Fruit fly (Drosophila melanogaster): ENCODE results near the gene CG7900.

The CG7900 gene

DNA sequence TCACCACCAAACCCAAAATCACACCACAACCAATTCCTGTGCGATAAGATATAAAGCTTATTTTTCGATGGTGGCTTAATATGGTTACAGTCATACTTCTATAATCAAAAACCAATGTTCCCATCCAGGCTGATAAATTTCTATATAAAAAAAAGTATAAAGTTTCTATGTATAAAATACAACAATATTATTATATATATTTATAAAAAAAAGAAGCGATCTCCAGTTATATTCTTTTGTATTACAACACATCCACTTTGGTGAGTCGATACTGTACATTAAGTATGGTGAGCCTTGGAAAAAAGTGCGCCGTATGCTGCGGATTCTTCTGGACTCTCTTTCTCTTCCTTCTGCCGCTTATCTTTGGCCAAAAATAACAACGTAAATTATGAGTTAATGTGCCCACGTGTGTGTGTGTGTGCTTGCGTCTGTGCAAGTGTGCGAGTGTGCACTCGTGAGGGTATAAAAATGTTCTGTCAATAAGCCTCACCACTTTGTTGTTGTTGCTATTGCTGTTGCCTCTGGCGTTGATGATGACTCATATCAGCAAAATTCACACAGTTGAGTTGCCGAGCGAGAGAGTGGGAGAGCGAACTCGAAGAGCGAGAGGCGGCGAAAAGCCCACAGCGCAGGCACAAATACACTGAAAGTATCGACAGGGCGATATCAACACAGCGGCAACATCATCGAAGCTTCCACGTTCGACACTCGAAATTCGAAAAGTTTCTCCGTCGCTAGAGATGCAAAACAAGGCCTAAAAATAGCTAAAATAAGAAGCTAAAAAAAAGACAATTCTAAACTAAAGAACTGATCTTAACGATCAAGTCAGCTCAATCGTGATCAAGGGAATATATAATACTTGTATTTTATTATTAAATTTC is 25.8 kb downstream of the CG7900 start (continued):
- TF ChIP-seq CG11504 (tag; optimal IDR thresholded peaks at IDR 0.05) (peak; percentile 75), Asciz (GFP tag; optimal IDR thresholded peaks at IDR 0.05) (peak; percentile 3), pfk (GFP tag; optimal IDR thresholded peaks at IDR 0.05) (peak; percentile 29), CG1647 (GFP tag; optimal IDR thresholded peaks at IDR 0.05) (no peak), PHDP (tag; optimal IDR thresholded peaks at IDR 0.05) (peak; percentile 82), Mes4 (GFP tag; optimal IDR thresholded peaks at IDR 0.05) (no peak), Atf6 (GFP tag; IDR thresholded peaks at IDR 0.05) (peak; percentile 74), CG17912 (GFP tag; optimal IDR thresholded peaks at IDR 0.05) (peak; percentile 29), CG6683 (GFP tag; optimal IDR thresholded peaks at IDR 0.05) (peak; percentile 49), stwl (tag; optimal IDR thresholded peaks at IDR 0.05) (no peak), crc (GFP tag; optimal IDR thresholded peaks at IDR 0.05) (no peak), Lpt (GFP tag; optimal IDR thresholded peaks at IDR 0.05) (no peak), CG12155 (GFP tag; optimal IDR thresholded peaks at IDR 0.05) (peak; percentile 38), CG14965 (GFP tag; optimal IDR thresholded peaks at IDR 0.05; ENCODE audit: borderline replicate concordance) (no peak), MBD-R2 (GFP tag; IDR thresholded peaks at IDR 0.05) (peak; percentile 25; the same call in 1 of the 2 replicates), Sry-β (GFP tag; optimal IDR thresholded peaks at IDR 0.05) (peak; percentile 89), Ssrp (tag; optimal IDR thresholded peaks at IDR 0.05) (peak; percentile 52), Trl (optimal IDR thresholded peaks at IDR 0.05) (peak; percentile 81 to 92), Trl (GFP tag; optimal IDR thresholded peaks at IDR 0.05) (peak; percentile 28), Dip3 (GFP tag; optimal IDR thresholded peaks at IDR 0.05) (no peak), CG12769 (tag; optimal IDR thresholded peaks at IDR 0.05) (peak; percentile 84), HmgD (GFP tag; optimal IDR thresholded peaks at IDR 0.05) (no peak), phol (tag; optimal IDR thresholded peaks at IDR 0.05) (peak; percentile 64), sug (tag; optimal IDR thresholded peaks at IDR 0.05) (peak; percentile 50), hkb (optimal IDR thresholded peaks at IDR 0.05) (no peak), hkb (GFP tag; IDR thresholded peaks at IDR 0.05) (peak; percentile 66), peb (GFP tag; IDR thresholded peaks at IDR 0.05) (no peak), nerfin-2 (GFP tag; IDR thresholded peaks at IDR 0.05; ENCODE audit: partially characterized antibody) (no peak), CG14014 (GFP tag; IDR thresholded peaks at IDR 0.05) (peak; percentile 63; the same call in 1 of the 2 replicates), oc (tag; optimal IDR thresholded peaks at IDR 0.05) (peak; percentile 2), sd (tag; optimal IDR thresholded peaks at IDR 0.05) (peak; percentile 89), Sry-δ (GFP tag; optimal IDR thresholded peaks at IDR 0.05) (peak; percentile 15), insv (GFP tag; optimal IDR thresholded peaks at IDR 0.05) (peak in 1 of 2 experiments; percentile 24), eyg (GFP tag; optimal IDR thresholded peaks at IDR 0.05) (no peak), CG31388 (GFP tag; optimal IDR thresholded peaks at IDR 0.05) (no peak), ro (GFP tag; IDR thresholded peaks at IDR 0.05) (no peak), Taf1 (GFP tag; IDR thresholded peaks at IDR 0.05) (peak; percentile 64; the same call in 1 of the 2 replicates), CG3995 (GFP tag; optimal IDR thresholded peaks at IDR 0.05) (no peak), CG1603 (tag; optimal IDR thresholded peaks at IDR 0.05) (no peak), CG5953 (GFP tag; IDR thresholded peaks at IDR 0.05) (no peak), CG10274 (GFP tag; optimal IDR thresholded peaks at IDR 0.05) (no peak), dmrt99B (tag; optimal IDR thresholded peaks at IDR 0.05) (peak; percentile 71), sna (GFP tag; IDR thresholded peaks at IDR 0.05; ENCODE audit: partially characterized antibody) (peak; percentile 48), CG15479 (GFP tag; optimal IDR thresholded peaks at IDR 0.05) (peak; percentile 51), CoRest (tag; optimal IDR thresholded peaks at IDR 0.05) (peak; percentile 80), unpg (GFP tag; optimal IDR thresholded peaks at IDR 0.05) (peak; percentile 76), CG2129 (GFP tag; IDR thresholded peaks at IDR 0.05; ENCODE audit: partially characterized antibody) (no peak), gcm2 (GFP tag; optimal IDR thresholded peaks at IDR 0.05) (no peak), fu2 (GFP tag; optimal IDR thresholded peaks at IDR 0.05) (no peak)

Measured in whole organism, embryonic.